Worm (Caenorhabditis elegans) whole organism, L1 larva: ENCODE data around the gene spc-1.

Source experiments
- dpl-1 ChIP-seq, 3 experiments: fragments of 150-350 bp in 2 of 3; sonication (generic microtip) in 1 of 3; optimal IDR thresholded peaks; 2 replicates each; lab custom pipeline; 2014 to 2017; ENCODE audit warnings: missing biosample characterization in 3 of 3, missing genetic modification characterization in 3 of 3, missing genetic modification reagents in 3 of 3
- efl-1 ChIP-seq, 4 experiments: fragments of 150-350 bp; optimal IDR thresholded peaks in 3 of 4; peaks in 1 of 4; 1 replicate in 1 of 4; 2 replicates in 3 of 4; lab custom pipeline; 2014; ENCODE audit warnings: missing biosample characterization in 2 of 4, missing genetic modification characterization in 2 of 4, missing genetic modification reagents in 2 of 4
- elt-2 ChIP-seq: sonication (generic microtip); optimal IDR thresholded peaks from 2 replicates; lab custom pipeline; 2016; ENCODE audit warnings: missing genetic modification characterization, mild to moderate bottlenecking, inconsistent platforms, missing compliant biosample characterization, missing genetic modification reagents
- jun-1 ChIP-seq: fragments of 150-350 bp; optimal IDR thresholded peaks from 2 replicates; lab custom pipeline; 2014; ENCODE audit warnings: missing biosample characterization, missing genetic modification reagents, missing genetic modification characterization
- nhr-12 ChIP-seq: sonication (generic microtip); optimal IDR thresholded peaks from 2 replicates; lab custom pipeline; 2017; ENCODE audit warnings: missing biosample characterization, missing genetic modification characterization
- nhr-84 ChIP-seq: sonication (generic microtip); optimal IDR thresholded peaks from 2 replicates; lab custom pipeline; 2017; ENCODE audit warnings: missing biosample characterization, missing genetic modification characterization
- nhr-90 ChIP-seq: sonication (generic microtip); optimal IDR thresholded peaks from 2 replicates; lab custom pipeline; 2016; ENCODE audit warnings: mild to moderate bottlenecking, missing genetic modification characterization, missing compliant biosample characterization; ENCODE audit not compliant: poor library complexity
- pag-3 ChIP-seq: sonication (generic microtip); optimal IDR thresholded peaks from 2 replicates; lab custom pipeline; 2017; ENCODE audit warnings: missing genetic modification characterization, mild to moderate bottlenecking, missing compliant biosample characterization, antibody characterized with exemption, borderline replicate concordance; ENCODE audit not compliant: insufficient read depth
- pqm-1 ChIP-seq: sonication (generic microtip); optimal IDR thresholded peaks from 3 replicates; lab custom pipeline; 2017; ENCODE audit warnings: missing biosample characterization, missing genetic modification characterization
- rnt-1 ChIP-seq: sonication (generic microtip); optimal IDR thresholded peaks from 2 replicates; lab custom pipeline; 2016; ENCODE audit warnings: mild to moderate bottlenecking, missing genetic modification characterization, moderate library complexity, missing compliant biosample characterization
- zag-1 ChIP-seq: fragments of 150-350 bp; optimal IDR thresholded peaks from 2 replicates; lab custom pipeline; 2014; ENCODE audit warnings: missing biosample characterization, missing genetic modification characterization

ce11 chrX:3102165-3102564, 24.7 kb downstream of the spc-1 start, which contains the start of gene ztf-13:
- TF ChIP-seq jun-1 (tag; lab: Kevin White, UChicago) (peak; percentile 6), zag-1 (no peak), nhr-90 (tag; lab: Kevin White, UChicago) (peak; percentile 10), nhr-12 (tag; lab: Kevin White, UChicago) (no peak), elt-2 (tag; lab: Kevin White, UChicago) (peak; percentile 81), dpl-1 (GFP tag; optimal IDR thresholded peaks at IDR 0.05; lab: Kevin White, UChicago) (no peak), pqm-1 (tag; lab: Kevin White, UChicago) (no peak), efl-1 (optimal IDR thresholded peaks at IDR 0.05; lab: Kevin White, UChicago) (no peak), efl-1 (GFP tag; optimal IDR thresholded peaks at IDR 0.05 in 1 of 2; lab: Kevin White, UChicago) (no peak), pag-3 (tag; lab: Kevin White, UChicago) (no peak), nhr-84 (tag; lab: Kevin White, UChicago) (no peak), rnt-1 (tag; lab: Kevin White, UChicago) (no peak)
